Fruit fly (Drosophila melanogaster) whole organism, embryonic: ENCODE measurements around the gene Pebp1.

ENCODE experiments used
- Bgb ChIP-seq: fragments of 200-800 bp; sonication (Bioruptor generic); IDR thresholded peaks from 2 replicates; pipeline ENCODE4 v1.3.6; 2022; ENCODE audit warnings: missing biosample characterization, missing genetic modification characterization; ENCODE audit not compliant: partially characterized antibody
- CG10462 ChIP-seq: fragments of 200-800 bp; sonication (Bioruptor generic); optimal IDR thresholded peaks from 2 replicates; lab custom pipeline; 2016; ENCODE audit warnings: missing biosample characterization, missing genetic modification characterization
- CG10543 ChIP-seq: fragments of 200-800 bp; sonication (Bioruptor generic); optimal IDR thresholded peaks from 3 replicates; lab custom pipeline; 2017; ENCODE audit warnings: missing biosample characterization, mild to moderate bottlenecking, missing genetic modification characterization, moderate library complexity
- CG11085 ChIP-seq: fragments of 200-800 bp; sonication (Bioruptor generic); IDR thresholded peaks from 2 replicates; pipeline ENCODE4 v1.3.6; 2022; ENCODE audit warnings: missing biosample characterization, missing genetic modification characterization
- CG14014 ChIP-seq: fragments of 200-800 bp; sonication (Bioruptor generic); IDR thresholded peaks from 2 replicates; pipeline ENCODE4 v1.3.6; 2022; ENCODE audit warnings: missing biosample characterization, missing genetic modification characterization
- CG14667 ChIP-seq: fragments of 200-800 bp; sonication (Bioruptor generic); IDR thresholded peaks from 2 replicates; pipeline ENCODE4 v1.3.6; 2022; ENCODE audit warnings: missing biosample characterization, missing genetic modification characterization
- CG1603 ChIP-seq: fragments of 200-800 bp; sonication (Bioruptor generic); optimal IDR thresholded peaks from 2 replicates; lab custom pipeline; 2019; ENCODE audit warnings: missing biosample characterization, mild to moderate bottlenecking, missing genetic modification characterization, moderate library complexity
- CG17385 ChIP-seq: fragments of 200-800 bp; sonication (Bioruptor generic); optimal IDR thresholded peaks from 3 replicates; lab custom pipeline; 2018; ENCODE audit warnings: missing biosample characterization, mild to moderate bottlenecking, missing genetic modification characterization
- CG17612 ChIP-seq: fragments of 200-800 bp; sonication (Bioruptor generic); IDR thresholded peaks from 2 replicates; pipeline ENCODE4 v1.3.6; 2022; ENCODE audit warnings: missing biosample characterization, missing genetic modification characterization
- CG17802 ChIP-seq: fragments of 200-800 bp; sonication (Bioruptor generic); optimal IDR thresholded peaks from 2 replicates; lab custom pipeline; 2018; ENCODE audit warnings: missing biosample characterization, mild to moderate bottlenecking, missing genetic modification characterization, moderate library complexity
- CG18476 ChIP-seq: fragments of 200-800 bp; sonication (Bioruptor generic); optimal IDR thresholded peaks from 2 replicates; lab custom pipeline; 2016; ENCODE audit warnings: missing biosample characterization, mild to moderate bottlenecking, missing genetic modification characterization
- CG2120 ChIP-seq: fragments of 200-800 bp; sonication (Bioruptor generic); optimal IDR thresholded peaks from 3 replicates; lab custom pipeline; 2016; ENCODE audit warnings: missing biosample characterization, missing genetic modification characterization
- CG2712 ChIP-seq: fragments of 200-800 bp; optimal IDR thresholded peaks from 3 replicates; lab custom pipeline; 2019; ENCODE audit warnings: missing biosample characterization, mild to moderate bottlenecking, missing genetic modification characterization, moderate library complexity
- CG30431 ChIP-seq: fragments of 200-800 bp; sonication (Bioruptor generic); optimal IDR thresholded peaks from 2 replicates; lab custom pipeline; 2017; ENCODE audit warnings: missing biosample characterization, missing genetic modification characterization
- CG3163 ChIP-seq: fragments of 200-800 bp; sonication (Bioruptor generic); optimal IDR thresholded peaks from 3 replicates; lab custom pipeline; 2016; ENCODE audit warnings: missing biosample characterization, missing genetic modification characterization
- CG32532 ChIP-seq: fragments of 200-800 bp; sonication (Bioruptor generic); IDR thresholded peaks from 2 replicates; pipeline ENCODE4 v1.3.6; 2022; ENCODE audit warnings: missing biosample characterization, missing genetic modification characterization
- CG4360 ChIP-seq: fragments of 200-800 bp; sonication (Bioruptor generic); IDR thresholded peaks from 2 replicates; pipeline ENCODE4 v1.3.6; 2022; ENCODE audit warnings: missing biosample characterization, missing genetic modification characterization
- CG5953 ChIP-seq: fragments of 200-800 bp; sonication (Bioruptor generic); IDR thresholded peaks from 2 replicates; pipeline ENCODE4 v1.3.6; 2022; ENCODE audit warnings: missing biosample characterization, missing genetic modification characterization
- CG7556 ChIP-seq: fragments of 200-800 bp; sonication (Bioruptor generic); optimal IDR thresholded peaks from 2 replicates; lab custom pipeline; 2017; ENCODE audit warnings: missing biosample characterization, mild to moderate bottlenecking, missing genetic modification characterization
- CG7786 ChIP-seq: fragments of 200-800 bp; sonication (Bioruptor generic); optimal IDR thresholded peaks from 2 replicates; lab custom pipeline; 2016; ENCODE audit warnings: missing biosample characterization, missing genetic modification characterization
- CG9727 ChIP-seq: fragments of 200-800 bp; sonication (Bioruptor generic); optimal IDR thresholded peaks from 3 replicates; lab custom pipeline; 2017; ENCODE audit warnings: missing biosample characterization, mild to moderate bottlenecking, missing genetic modification characterization
- CG9932 ChIP-seq: fragments of 200-800 bp; sonication (Bioruptor generic); IDR thresholded peaks from 2 replicates; pipeline ENCODE4 v1.3.6; 2022; ENCODE audit warnings: missing biosample characterization, missing genetic modification characterization
- CTCF ChIP-seq: fragments of 200-800 bp; sonication (Bioruptor generic); optimal IDR thresholded peaks from 2 replicates; lab custom pipeline; 2017; ENCODE audit warnings: missing biosample characterization, mild to moderate bottlenecking, missing genetic modification characterization, moderate library complexity
- Chrac-16 ChIP-seq: fragments of 200-800 bp; sonication (Bioruptor generic); optimal IDR thresholded peaks from 3 replicates; lab custom pipeline; 2016; ENCODE audit warnings: missing biosample characterization, missing genetic modification characterization
- Dll ChIP-seq: fragments of 200-800 bp; sonication (Bioruptor generic); IDR thresholded peaks from 4 replicates; pipeline ENCODE4 v1.3.6; 2022; ENCODE audit warnings: missing biosample characterization, missing genetic modification characterization; ENCODE audit not compliant: partially characterized antibody
- Fer2 ChIP-seq: fragments of 200-800 bp; sonication (Bioruptor generic); optimal IDR thresholded peaks from 2 replicates; lab custom pipeline; 2018; ENCODE audit warnings: missing biosample characterization, mild to moderate bottlenecking, missing genetic modification characterization, moderate library complexity
- Gsc ChIP-seq: fragments of 200-800 bp; sonication (Bioruptor generic); IDR thresholded peaks from 2 replicates; pipeline ENCODE4 v1.3.6; 2022; ENCODE audit warnings: missing biosample characterization, missing genetic modification characterization
- HHEX ChIP-seq: fragments of 200-800 bp; sonication (Bioruptor generic); optimal IDR thresholded peaks from 3 replicates; lab custom pipeline; 2017; ENCODE audit warnings: missing biosample characterization, mild to moderate bottlenecking, missing genetic modification characterization, missing genetic modification reagents
- Med ChIP-seq: fragments of 200-800 bp; sonication (Bioruptor generic); peaks from one replicate; lab custom pipeline; 2016; ENCODE audit warnings: missing biosample characterization, missing genetic modification characterization, mild to moderate bottlenecking, inconsistent platforms, moderate library complexity
- Opbp ChIP-seq: fragments of 200-800 bp; sonication (Bioruptor generic); IDR thresholded peaks from 3 replicates; pipeline ENCODE4 v1.3.6; 2022; ENCODE audit warnings: missing biosample characterization, missing genetic modification characterization; ENCODE audit not compliant: partially characterized antibody
- Taf1 ChIP-seq: fragments of 200-800 bp; sonication (Bioruptor generic); IDR thresholded peaks from 2 replicates; pipeline ENCODE4 v1.3.6; 2022; ENCODE audit warnings: missing biosample characterization, missing genetic modification characterization
- Usf ChIP-seq: fragments of 200-800 bp; sonication (Bioruptor generic); optimal IDR thresholded peaks from 2 replicates; lab custom pipeline; 2017; ENCODE audit warnings: missing genotype, missing biosample characterization, missing genetic modification characterization
- ash1 ChIP-seq: fragments of 200-800 bp; sonication (Bioruptor generic); optimal IDR thresholded peaks from 2 replicates; lab custom pipeline; 2018; ENCODE audit warnings: missing biosample characterization, mild to moderate bottlenecking, missing genetic modification characterization
- cas ChIP-seq: fragments of 200-800 bp; sonication (Bioruptor generic); IDR thresholded peaks from 2 replicates; pipeline ENCODE4 v1.3.6; 2022; ENCODE audit warnings: missing biosample characterization, missing genetic modification characterization
- chm ChIP-seq: fragments of 200-800 bp; sonication (Bioruptor generic); IDR thresholded peaks from 2 replicates; pipeline ENCODE4 v1.3.6; 2022; ENCODE audit warnings: missing biosample characterization, missing genetic modification characterization
- disco-r ChIP-seq: fragments of 200-800 bp; sonication (Bioruptor generic); optimal IDR thresholded peaks from 2 replicates; lab custom pipeline; 2016; ENCODE audit warnings: missing biosample characterization, missing genetic modification characterization
- eyg ChIP-seq: fragments of 200-800 bp; sonication (Bioruptor generic); optimal IDR thresholded peaks from 3 replicates; lab custom pipeline; 2016; ENCODE audit warnings: missing biosample characterization, missing genetic modification characterization
- ftz-f1 ChIP-seq: fragments of 200-800 bp; sonication (Bioruptor generic); optimal IDR thresholded peaks from 2 replicates; lab custom pipeline; 2016; ENCODE audit warnings: missing biosample characterization, missing genetic modification characterization
- gcm ChIP-seq: fragments of 200-800 bp; sonication (Bioruptor generic); optimal IDR thresholded peaks from 2 replicates; lab custom pipeline; 2019; ENCODE audit warnings: missing biosample characterization, mild to moderate bottlenecking, missing genetic modification characterization, moderate library complexity
- lbe ChIP-seq: fragments of 200-800 bp; sonication (Bioruptor generic); optimal IDR thresholded peaks from 2 replicates; lab custom pipeline; 2016; ENCODE audit warnings: missing biosample characterization, mild to moderate bottlenecking, missing genetic modification characterization
- scrt ChIP-seq: fragments of 200-800 bp; sonication (Bioruptor generic); optimal IDR thresholded peaks from 2 replicates; lab custom pipeline; 2018; ENCODE audit warnings: missing biosample characterization, mild to moderate bottlenecking, missing genetic modification characterization, moderate library complexity
- sd ChIP-seq: fragments of 200-800 bp; sonication (Bioruptor generic); optimal IDR thresholded peaks from 3 replicates; lab custom pipeline; 2018; ENCODE audit warnings: missing biosample characterization, mild to moderate bottlenecking, missing genetic modification characterization, moderate library complexity
- stc ChIP-seq: fragments of 200-800 bp; sonication (Bioruptor generic); IDR thresholded peaks from 2 replicates; pipeline ENCODE4 v1.3.6; 2022; ENCODE audit warnings: missing biosample characterization, missing genetic modification characterization
- sug ChIP-seq: fragments of 200-800 bp; optimal IDR thresholded peaks from 2 replicates; lab custom pipeline; 2019; ENCODE audit warnings: missing biosample characterization, mild to moderate bottlenecking, missing genetic modification characterization, moderate library complexity
- tio ChIP-seq: fragments of 200-800 bp; sonication (Bioruptor generic); optimal IDR thresholded peaks from 2 replicates; lab custom pipeline; 2017; ENCODE audit warnings: missing biosample characterization, missing genetic modification characterization, inconsistent platforms
- tna ChIP-seq: fragments of 200-800 bp; sonication (Bioruptor generic); IDR thresholded peaks from 2 replicates; pipeline ENCODE4 v1.3.6; 2022; ENCODE audit warnings: missing biosample characterization, missing genetic modification characterization; ENCODE audit not compliant: partially characterized antibody
- tup ChIP-seq: fragments of 200-800 bp; sonication (Bioruptor generic); optimal IDR thresholded peaks from 2 replicates; lab custom pipeline; 2016; ENCODE audit warnings: missing biosample characterization, mild to moderate bottlenecking, missing genetic modification characterization, moderate library complexity
- twi ChIP-seq: fragments of 200-800 bp; optimal IDR thresholded peaks from 2 replicates; lab custom pipeline; 2019; ENCODE audit warnings: missing biosample characterization, mild to moderate bottlenecking, missing genetic modification characterization, moderate library complexity
- wdn ChIP-seq: fragments of 200-800 bp; sonication (Bioruptor generic); IDR thresholded peaks from 2 replicates; pipeline ENCODE4 v1.3.6; 2022; ENCODE audit warnings: missing biosample characterization, missing genetic modification characterization
- wek ChIP-seq: fragments of 200-800 bp; sonication (Bioruptor generic); optimal IDR thresholded peaks from 3 replicates; lab custom pipeline; 2018; ENCODE audit warnings: missing biosample characterization, mild to moderate bottlenecking, missing genetic modification characterization, moderate library complexity
- zfh1 ChIP-seq: fragments of 200-800 bp; sonication (Bioruptor generic); IDR thresholded peaks from 3 replicates; pipeline ENCODE4 v1.3.6; 2022; ENCODE audit warnings: missing biosample characterization, missing genetic modification characterization

The Pebp1 gene

dm6 chr3R:22491088-22491879 is 25.4 kb downstream of the Pebp1 start, which contains the start of the genes CCT1 and tHMG1 (continued):
- TF ChIP-seq CG2712 (tag; lab: Kevin White, UChicago): peak; percentile 57
- TF ChIP-seq Med: peak; percentile 72
- TF ChIP-seq tio (GFP tag; lab: Kevin White, UChicago): no peak
- no peak for TF ChIP-seq cas (GFP tag; lab: Robert Waterston, UW)
- TF ChIP-seq Bgb: peak; percentile 93
- TF ChIP-seq HHEX: no peak
- no peak for TF ChIP-seq CG4360 (GFP tag; lab: Robert Waterston, UW)
- peak; percentile 23 for TF ChIP-seq lbe (GFP tag; lab: Kevin White, UChicago)
- no peak for TF ChIP-seq disco-r (GFP tag; lab: Kevin White, UChicago)
- TF ChIP-seq CG32532 (GFP tag; lab: Robert Waterston, UW): no peak
- TF ChIP-seq eyg: no peak
- no peak for TF ChIP-seq scrt (GFP tag; lab: Kevin White, UChicago)
- TF ChIP-seq CTCF (GFP tag; lab: Kevin White, UChicago): no peak
- TF ChIP-seq wek (GFP tag; lab: Kevin White, UChicago): no peak
- no peak for TF ChIP-seq CG10543 (GFP tag; lab: Kevin White, UChicago)
- peak; percentile 80 for TF ChIP-seq tna (GFP tag; lab: Robert Waterston, UW)
- peak; percentile 40 for TF ChIP-seq CG1603 (tag; lab: Kevin White, UChicago)
- TF ChIP-seq stc (GFP tag; lab: Robert Waterston, UW): no peak
- TF ChIP-seq Gsc: no peak
- TF ChIP-seq Opbp (GFP tag; lab: Robert Waterston, UW): peak; percentile 85
- TF ChIP-seq Usf (GFP tag; lab: Kevin White, UChicago): no peak
- TF ChIP-seq CG17802 (tag; lab: Kevin White, UChicago): no peak
- TF ChIP-seq CG30431 (GFP tag; lab: Kevin White, UChicago): no peak
- TF ChIP-seq CG18476 (GFP tag; lab: Kevin White, UChicago): no peak
- TF ChIP-seq Chrac-16: no peak
- no peak for TF ChIP-seq Fer2 (tag; lab: Kevin White, UChicago)
- no peak for TF ChIP-seq gcm (GFP tag; lab: Kevin White, UChicago)
- no peak for TF ChIP-seq CG17385 (GFP tag; lab: Kevin White, UChicago)
- TF ChIP-seq CG14667 (GFP tag; lab: Robert Waterston, UW): no peak
- no peak for TF ChIP-seq CG7556
- peak; percentile 32; the same call in 1 of the 3 replicates for TF ChIP-seq zfh1
- peak; percentile 19 for TF ChIP-seq sug (tag; lab: Kevin White, UChicago)
- TF ChIP-seq wdn: no peak
- no peak for TF ChIP-seq CG14014
- TF ChIP-seq twi: no peak
- no peak for TF ChIP-seq tup (GFP tag; lab: Kevin White, UChicago)
- TF ChIP-seq CG11085: no peak
- no peak for TF ChIP-seq CG9727 (GFP tag; lab: Kevin White, UChicago)
- TF ChIP-seq CG17612 (GFP tag; lab: Robert Waterston, UW): no peak
- no peak for TF ChIP-seq ash1 (GFP tag; lab: Kevin White, UChicago)
- TF ChIP-seq Dll (GFP tag; lab: Robert Waterston, UW): peak; percentile 98
- no peak for TF ChIP-seq CG3163 (GFP tag; lab: Kevin White, UChicago)
- no peak for TF ChIP-seq sd (tag; lab: Kevin White, UChicago)
- no peak for TF ChIP-seq CG10462 (GFP tag; lab: Kevin White, UChicago)
- no peak for TF ChIP-seq ftz-f1
- no peak for TF ChIP-seq CG7786 (GFP tag; lab: Kevin White, UChicago)
- no peak for TF ChIP-seq Taf1 (GFP tag; lab: Robert Waterston, UW)
- TF ChIP-seq chm (GFP tag; lab: Robert Waterston, UW): no peak
- TF ChIP-seq CG2120 (GFP tag; lab: Kevin White, UChicago): peak; percentile 27
- TF ChIP-seq CG5953 (GFP tag; lab: Robert Waterston, UW): no peak
- TF ChIP-seq CG9932: no peak
